Worm (Caenorhabditis elegans) whole organism, L3 larva: ENCODE measurements around the gene srh-122.

ENCODE experiments used
- R02D3.7 ChIP-seq: fragments of 150-350 bp; optimal IDR thresholded peaks from 2 replicates; lab custom pipeline; 2014; ENCODE audit warnings: missing biosample characterization, missing genetic modification characterization
- elt-1 ChIP-seq: fragments of 150-350 bp; optimal IDR thresholded peaks from 2 replicates; lab custom pipeline; 2014; ENCODE audit warnings: missing biosample characterization, missing genetic modification characterization
- elt-2 ChIP-seq: sonication (generic microtip); optimal IDR thresholded peaks from 2 replicates; lab custom pipeline; 2016; ENCODE audit warnings: missing genetic modification reagents, mild to moderate bottlenecking, missing genetic modification characterization, missing compliant biosample characterization
- fkh-10 ChIP-seq: sonication (generic microtip); optimal IDR thresholded peaks from 2 replicates; lab custom pipeline; 2017; ENCODE audit warnings: missing biosample characterization, missing genetic modification reagents, missing genetic modification characterization
- nhr-25 ChIP-seq: sonication (generic microtip); optimal IDR thresholded peaks from 2 replicates; lab custom pipeline; 2017; ENCODE audit warnings: missing biosample characterization, missing genetic modification characterization
- pha-4 ChIP-seq: fragments of 150-350 bp; optimal IDR thresholded peaks from 2 replicates; lab custom pipeline; 2014; ENCODE audit warnings: missing biosample characterization, missing genetic modification reagents, missing genetic modification characterization
- skn-1 ChIP-seq: fragments of 150-350 bp; optimal IDR thresholded peaks from 2 replicates; lab custom pipeline; 2014; ENCODE audit warnings: missing biosample characterization, missing genetic modification characterization
- unc-62 ChIP-seq: fragments of 150-350 bp; sonication (generic microtip); optimal IDR thresholded peaks from 4 replicates; lab custom pipeline; 2014; ENCODE audit warnings: missing biosample characterization, missing genetic modification reagents, missing genetic modification characterization
- zag-1 ChIP-seq: fragments of 150-350 bp; optimal IDR thresholded peaks from 2 replicates; lab custom pipeline; 2014; ENCODE audit warnings: missing biosample characterization, missing genetic modification characterization

ce11 chrV:15412625-15413024 lies 34.8 kb upstream of the srh-122 start, which contains the start of gene srbc-63:
- TF ChIP-seq R02D3.7 (tag; lab: Kevin White, UChicago) (no peak), nhr-25 (tag; lab: Kevin White, UChicago) (no peak), elt-1 (tag; lab: Kevin White, UChicago) (no peak), unc-62 (GFP tag; lab: Kevin White, UChicago) (no peak), zag-1 (tag; lab: Kevin White, UChicago) (no peak), pha-4 (tag; lab: Kevin White, UChicago) (no peak), fkh-10 (no peak), skn-1 (tag; lab: Kevin White, UChicago) (no peak), elt-2 (no peak)
